Worm (Caenorhabditis elegans) whole organism, midembryonic: Measurements from ENCODE around the gene F54A3.2.

ENCODE experiments used
- T22C8.4 ChIP-seq: fragments of 200-800 bp; sonication (Bioruptor generic); IDR thresholded peaks from 2 replicates; pipeline ENCODE4 v1.3.6; 2022; ENCODE audit warnings: missing genetic modification characterization, missing compliant biosample characterization
- cog-1 ChIP-seq: sonication (generic microtip); optimal IDR thresholded peaks from 2 replicates; lab custom pipeline; 2016; ENCODE audit warnings: missing genetic modification characterization, missing compliant biosample characterization
- med-1 ChIP-seq: sonication (generic microtip); optimal IDR thresholded peaks from 2 replicates; lab custom pipeline; 2017; ENCODE audit warnings: missing genetic modification characterization, mild to moderate bottlenecking, missing compliant biosample characterization, antibody characterized with exemption, missing genetic modification reagents; ENCODE audit not compliant: insufficient read depth
- ref-1 ChIP-seq: fragments of 200-800 bp; sonication (Bioruptor generic); conservative IDR thresholded peaks from 2 replicates; pipeline ENCODE4 v1.3.6; 2022; ENCODE audit warnings: missing genetic modification reagents, missing genetic modification characterization, missing compliant biosample characterization
- tab-1 ChIP-seq: fragments of 200-800 bp; sonication (Bioruptor generic); IDR thresholded peaks from 2 replicates; pipeline ENCODE4 v1.3.6; 2022; ENCODE audit warnings: missing genetic modification characterization, missing compliant biosample characterization
- ztf-29 ChIP-seq: fragments of 200-800 bp; sonication (Bioruptor generic); IDR thresholded peaks from 2 replicates; pipeline ENCODE4 v1.3.6; 2022; ENCODE audit warnings: missing genetic modification reagents, missing genetic modification characterization, missing compliant biosample characterization

ce11 chrII:2225608-2226007 is 17.8 kb upstream of the F54A3.2 start, which contains the start of gene F54A3.5:
- TF ChIP-seq ref-1 (GFP tag; lab: Robert Waterston, UW): no peak
- TF ChIP-seq T22C8.4 (GFP tag; lab: Robert Waterston, UW): no peak
- no peak for TF ChIP-seq med-1
- no peak for TF ChIP-seq cog-1 (tag; lab: Kevin White, UChicago)
- TF ChIP-seq tab-1 (GFP tag; lab: Robert Waterston, UW): no peak
- TF ChIP-seq ztf-29: no peak
